Fruit fly (Drosophila melanogaster) whole organism, embryonic: Measurements from ENCODE around the gene Aatf.

Experiments
- Aef1 ChIP-seq: fragments of 200-800 bp; sonication (Bioruptor generic); IDR thresholded peaks from 3 replicates; pipeline ENCODE4 v1.3.6; 2022; ENCODE audit warnings: missing biosample characterization, missing genetic modification characterization
- Atf3 ChIP-seq: fragments of 200-800 bp; sonication (Bioruptor generic); optimal IDR thresholded peaks from 3 replicates; lab custom pipeline; 2016; ENCODE audit warnings: missing biosample characterization, missing genetic modification characterization
- Atf6 ChIP-seq: fragments of 200-800 bp; sonication (Bioruptor generic); IDR thresholded peaks from 2 replicates; pipeline ENCODE4 v1.3.6; 2022; ENCODE audit warnings: missing biosample characterization, missing genetic modification characterization
- BEAF-32 ChIP-seq: fragments of 200-800 bp; sonication (Bioruptor generic); optimal IDR thresholded peaks from 3 replicates; lab custom pipeline; 2017; ENCODE audit warnings: missing biosample characterization, missing genetic modification characterization, mild to moderate bottlenecking, moderate library complexity, missing genetic modification reagents
- CG10321 ChIP-seq: fragments of 200-800 bp; sonication (Bioruptor generic); IDR thresholded peaks from 2 replicates; pipeline ENCODE4 v1.3.6; 2022; ENCODE audit warnings: missing biosample characterization, missing genetic modification characterization
- CG12071 ChIP-seq: fragments of 200-800 bp; sonication (Bioruptor generic); optimal IDR thresholded peaks from 3 replicates; lab custom pipeline; 2018; ENCODE audit warnings: missing biosample characterization, mild to moderate bottlenecking, missing genetic modification characterization
- CG12769 ChIP-seq: fragments of 200-800 bp; sonication (Bioruptor generic); optimal IDR thresholded peaks from 2 replicates; lab custom pipeline; 2019; ENCODE audit warnings: missing biosample characterization, mild to moderate bottlenecking, missing genetic modification characterization, moderate library complexity
- CG14965 ChIP-seq: fragments of 200-800 bp; sonication (Bioruptor generic); optimal IDR thresholded peaks from 2 replicates; lab custom pipeline; 2016; ENCODE audit warnings: missing biosample characterization, missing genetic modification characterization, borderline replicate concordance
- CG15269 ChIP-seq: fragments of 200-800 bp; sonication (Bioruptor generic); optimal IDR thresholded peaks from 2 replicates; lab custom pipeline; 2018; ENCODE audit warnings: missing biosample characterization, mild to moderate bottlenecking, missing genetic modification characterization, moderate library complexity
- CG15514 ChIP-seq: fragments of 200-800 bp; sonication (Bioruptor generic); optimal IDR thresholded peaks from 3 replicates; lab custom pipeline; 2017; ENCODE audit warnings: missing biosample characterization, missing genetic modification characterization, mild to moderate bottlenecking, moderate library complexity, missing genetic modification reagents
- CG16813 ChIP-seq: fragments of 200-800 bp; sonication (Bioruptor generic); IDR thresholded peaks from 3 replicates; pipeline ENCODE4 v1.3.6; 2022; ENCODE audit warnings: missing biosample characterization, missing genetic modification characterization; ENCODE audit not compliant: partially characterized antibody
- CG17912 ChIP-seq: fragments of 200-800 bp; sonication (Bioruptor generic); optimal IDR thresholded peaks from 2 replicates; lab custom pipeline; 2018; ENCODE audit warnings: missing biosample characterization, mild to moderate bottlenecking, missing genetic modification characterization
- CG18599 ChIP-seq: fragments of 200-800 bp; sonication (Bioruptor generic); optimal IDR thresholded peaks from 3 replicates; lab custom pipeline; 2017; ENCODE audit warnings: missing biosample characterization, missing genetic modification characterization, mild to moderate bottlenecking, moderate library complexity, missing genetic modification reagents
- CG30403 ChIP-seq: fragments of 200-800 bp; sonication (Bioruptor generic); optimal IDR thresholded peaks from 3 replicates; lab custom pipeline; 2016; ENCODE audit warnings: missing biosample characterization, missing genetic modification characterization
- CG3407 ChIP-seq: fragments of 200-800 bp; sonication (Bioruptor generic); optimal IDR thresholded peaks from 2 replicates; lab custom pipeline; 2018; ENCODE audit warnings: missing biosample characterization, mild to moderate bottlenecking, missing genetic modification characterization
- CG3838 ChIP-seq: fragments of 200-800 bp; sonication (Bioruptor generic); optimal IDR thresholded peaks from 3 replicates; lab custom pipeline; 2016; ENCODE audit warnings: missing biosample characterization, missing genetic modification characterization
- CG43689 ChIP-seq: fragments of 200-800 bp; sonication (Bioruptor generic); IDR thresholded peaks from 2 replicates; pipeline ENCODE4 v1.3.6; 2022; ENCODE audit warnings: missing biosample characterization, missing genetic modification characterization
- CG5953 ChIP-seq: fragments of 200-800 bp; sonication (Bioruptor generic); IDR thresholded peaks from 2 replicates; pipeline ENCODE4 v1.3.6; 2022; ENCODE audit warnings: missing biosample characterization, missing genetic modification characterization
- CG6272 ChIP-seq: fragments of 200-800 bp; sonication (Bioruptor generic); IDR thresholded peaks from 2 replicates; pipeline ENCODE4 v1.3.6; 2022; ENCODE audit warnings: missing biosample characterization, missing genetic modification characterization
- Dad ChIP-seq: fragments of 200-800 bp; sonication (Bioruptor generic); optimal IDR thresholded peaks from 3 replicates; lab custom pipeline; 2016; ENCODE audit warnings: missing biosample characterization, missing genetic modification characterization
- Deaf1 ChIP-seq: fragments of 200-800 bp; optimal IDR thresholded peaks from 3 replicates; lab custom pipeline; 2019; ENCODE audit warnings: missing biosample characterization, mild to moderate bottlenecking, missing genetic modification characterization, moderate library complexity
- Dip3 ChIP-seq: fragments of 200-800 bp; sonication (Bioruptor generic); optimal IDR thresholded peaks from 3 replicates; lab custom pipeline; 2016; ENCODE audit warnings: missing biosample characterization, missing genetic modification characterization
- Elba2 ChIP-seq: fragments of 200-800 bp; sonication (Bioruptor generic); optimal IDR thresholded peaks from 3 replicates; lab custom pipeline; 2016; ENCODE audit warnings: missing biosample characterization, missing genetic modification characterization
- Lhr ChIP-seq: fragments of 200-800 bp; sonication (Bioruptor generic); optimal IDR thresholded peaks from 3 replicates; lab custom pipeline; 2017; ENCODE audit warnings: mild to moderate bottlenecking, missing biosample characterization, missing genetic modification reagents, missing genetic modification characterization
- MBD-R2 ChIP-seq: fragments of 200-800 bp; sonication (Bioruptor generic); IDR thresholded peaks from 2 replicates; pipeline ENCODE4 v1.3.6; 2022; ENCODE audit warnings: missing biosample characterization, missing genetic modification characterization
- Med ChIP-seq: fragments of 200-800 bp; sonication (Bioruptor generic); peaks from one replicate; lab custom pipeline; 2016; ENCODE audit warnings: missing biosample characterization, missing genetic modification characterization, mild to moderate bottlenecking, inconsistent platforms, moderate library complexity
- Meics ChIP-seq: fragments of 200-800 bp; sonication (Bioruptor generic); optimal IDR thresholded peaks from 2 replicates; lab custom pipeline; 2017; ENCODE audit warnings: missing biosample characterization, mild to moderate bottlenecking, missing genetic modification characterization
- NC2β ChIP-seq: fragments of 200-800 bp; sonication (Bioruptor generic); optimal IDR thresholded peaks from 2 replicates; lab custom pipeline; 2016; ENCODE audit warnings: missing biosample characterization, missing genetic modification characterization
- NfI ChIP-seq: fragments of 200-800 bp; sonication (Bioruptor generic); optimal IDR thresholded peaks from 3 replicates; lab custom pipeline; 2018; ENCODE audit warnings: missing biosample characterization, mild to moderate bottlenecking, missing genetic modification characterization, moderate library complexity
- Ptx1 ChIP-seq: fragments of 200-800 bp; sonication (Bioruptor generic); IDR thresholded peaks from 2 replicates; pipeline ENCODE4 v1.3.6; 2022; ENCODE audit warnings: missing biosample characterization, missing genetic modification characterization
- Ravus ChIP-seq: fragments of 200-800 bp; sonication (Bioruptor generic); IDR thresholded peaks from 2 replicates; pipeline ENCODE4 v1.3.6; 2022; ENCODE audit warnings: missing biosample characterization, missing genetic modification characterization
- Scr ChIP-seq: fragments of 200-800 bp; sonication (Bioruptor generic); IDR thresholded peaks from 2 replicates; pipeline ENCODE4 v1.3.6; 2022; ENCODE audit warnings: missing biosample characterization, missing genetic modification characterization; ENCODE audit not compliant: partially characterized antibody
- Taf1 ChIP-seq: fragments of 200-800 bp; sonication (Bioruptor generic); IDR thresholded peaks from 2 replicates; pipeline ENCODE4 v1.3.6; 2022; ENCODE audit warnings: missing biosample characterization, missing genetic modification characterization
- aop ChIP-seq: fragments of 200-800 bp; sonication (Bioruptor generic); IDR thresholded peaks from 2 replicates; pipeline ENCODE4 v1.3.6; 2022; ENCODE audit warnings: missing biosample characterization, missing genetic modification characterization
- bbx ChIP-seq: fragments of 200-800 bp; sonication (Bioruptor generic); IDR thresholded peaks from 2 replicates; pipeline ENCODE4 v1.3.6; 2022; ENCODE audit warnings: missing biosample characterization, missing genetic modification characterization; ENCODE audit not compliant: partially characterized antibody
- br ChIP-seq: fragments of >200 bp; optimal IDR thresholded peaks from 2 replicates; lab custom pipeline; 2017
- chn ChIP-seq: fragments of 200-800 bp; sonication (Bioruptor generic); optimal IDR thresholded peaks from 2 replicates; lab custom pipeline; 2016; ENCODE audit warnings: missing biosample characterization, missing genetic modification characterization
- crol ChIP-seq: fragments of 200-800 bp; sonication (Bioruptor generic); IDR thresholded peaks from 2 replicates; pipeline ENCODE4 v1.3.6; 2022; ENCODE audit warnings: missing biosample characterization, missing genetic modification characterization
- emc ChIP-seq: fragments of 200-800 bp; sonication (Bioruptor generic); optimal IDR thresholded peaks from 2 replicates; lab custom pipeline; 2016; ENCODE audit warnings: missing biosample characterization, missing genetic modification characterization
- eve ChIP-seq, 2 experiments: fragments of >200 bp; optimal IDR thresholded peaks; 2 replicates each; lab custom pipeline; 2017; ENCODE audit warnings: missing biosample characterization in 2 of 2, missing genetic modification characterization in 2 of 2
- fu2 ChIP-seq: fragments of 200-800 bp; sonication (Bioruptor generic); optimal IDR thresholded peaks from 2 replicates; lab custom pipeline; 2016; ENCODE audit warnings: missing biosample characterization, missing genetic modification characterization
- grn ChIP-seq: fragments of 200-800 bp; sonication (Bioruptor generic); optimal IDR thresholded peaks from 3 replicates; lab custom pipeline; 2017; ENCODE audit warnings: missing biosample characterization, missing genetic modification characterization
- gt ChIP-seq: fragments of 200-800 bp; sonication (Bioruptor generic); IDR thresholded peaks from 2 replicates; pipeline ENCODE4 v1.3.6; 2022; ENCODE audit warnings: missing biosample characterization, missing genetic modification characterization
- jigr1 ChIP-seq: fragments of 200-800 bp; sonication (Bioruptor generic); IDR thresholded peaks from 3 replicates; pipeline ENCODE4 v1.3.6; 2022; ENCODE audit warnings: missing biosample characterization, missing genetic modification characterization
- kah ChIP-seq: fragments of 200-800 bp; sonication (Bioruptor generic); optimal IDR thresholded peaks from 2 replicates; lab custom pipeline; 2018; ENCODE audit warnings: missing biosample characterization, mild to moderate bottlenecking, missing genetic modification characterization
- lmd ChIP-seq: fragments of 200-800 bp; sonication (Bioruptor generic); IDR thresholded peaks from 2 replicates; pipeline ENCODE4 v1.3.6; 2022; ENCODE audit warnings: missing biosample characterization, missing genetic modification characterization
- oc ChIP-seq: fragments of 200-800 bp; sonication (Bioruptor generic); optimal IDR thresholded peaks from 2 replicates; lab custom pipeline; 2018; ENCODE audit warnings: missing biosample characterization, mild to moderate bottlenecking, missing genetic modification characterization, moderate library complexity
- pfk ChIP-seq: fragments of 200-800 bp; sonication (Bioruptor generic); optimal IDR thresholded peaks from 2 replicates; lab custom pipeline; 2018; ENCODE audit warnings: missing biosample characterization, mild to moderate bottlenecking, missing genetic modification characterization, moderate library complexity
- psq ChIP-seq: fragments of 200-800 bp; sonication (Bioruptor generic); optimal IDR thresholded peaks from 2 replicates; lab custom pipeline; 2017; ENCODE audit warnings: missing biosample characterization, missing genetic modification characterization
- pum ChIP-seq: fragments of 200-800 bp; sonication (Bioruptor generic); optimal IDR thresholded peaks from 2 replicates; lab custom pipeline; 2016; ENCODE audit warnings: missing biosample characterization, missing genetic modification characterization
- sisA ChIP-seq: fragments of 200-800 bp; sonication (Bioruptor generic); IDR thresholded peaks from 2 replicates; pipeline ENCODE4 v1.3.6; 2022; ENCODE audit warnings: missing biosample characterization, missing genetic modification characterization
- vnd ChIP-seq: fragments of 200-800 bp; sonication (Bioruptor generic); IDR thresholded peaks from 3 replicates; pipeline ENCODE4 v1.3.6; 2022; ENCODE audit warnings: missing biosample characterization, missing genetic modification characterization; ENCODE audit not compliant: partially characterized antibody

Gene Aatf

DNA sequence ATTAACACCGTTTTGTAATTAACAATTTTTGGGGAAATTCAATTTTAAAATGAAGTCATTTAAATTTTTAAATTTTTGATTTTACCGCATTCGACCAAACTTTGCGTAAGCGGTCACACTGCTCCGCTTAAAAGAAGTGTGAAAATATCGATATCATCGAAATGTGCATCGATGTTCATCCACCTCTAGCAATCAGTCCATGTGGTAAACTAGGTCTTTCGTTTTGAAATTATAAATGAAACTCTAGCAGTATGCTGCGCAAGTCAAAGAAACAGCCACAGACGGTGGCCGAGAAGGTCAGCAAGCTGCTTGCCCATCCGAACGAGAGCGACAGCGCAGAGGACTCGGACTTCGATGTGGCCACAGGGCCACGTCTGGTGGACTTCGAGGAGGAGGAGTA, at the start of gene Aatf (continued):
- TF ChIP-seq Med (GFP tag; lab: Kevin White, UChicago) (peak; percentile 81), CG10321 (no peak), gt (no peak), Ravus (no peak), Atf6 (GFP tag; lab: Robert Waterston, UW) (0 out of 2 replicates have a peak, but pooled peaks have one; percentile 33), Dad (GFP tag; lab: Kevin White, UChicago) (no peak), CG43689 (GFP tag; lab: Robert Waterston, UW) (no peak), Lhr (GFP tag; lab: Kevin White, UChicago) (peak; percentile 24), Scr (peak; percentile 83), CG30403 (GFP tag; lab: Kevin White, UChicago) (no peak), CG14965 (no peak), CG17912 (GFP tag; lab: Kevin White, UChicago) (no peak), grn (GFP tag; lab: Kevin White, UChicago) (no peak), Ptx1 (GFP tag; lab: Robert Waterston, UW) (no peak), NfI (GFP tag; lab: Kevin White, UChicago) (no peak), Aef1 (GFP tag; lab: Robert Waterston, UW) (no peak), BEAF-32 (GFP tag; lab: Kevin White, UChicago) (peak; percentile 88), br (lab: Kevin White, UChicago) (no peak), CG12071 (GFP tag; lab: Kevin White, UChicago) (no peak), bbx (peak; percentile 83), Atf3 (GFP tag; lab: Kevin White, UChicago) (no peak), CG3407 (GFP tag; lab: Kevin White, UChicago) (no peak), psq (GFP tag; lab: Kevin White, UChicago) (no peak), fu2 (GFP tag; lab: Kevin White, UChicago) (no peak), crol (GFP tag; lab: Robert Waterston, UW) (no peak), lmd (GFP tag; lab: Robert Waterston, UW) (no peak), chn (GFP tag; lab: Kevin White, UChicago) (no peak), Meics (no peak), Deaf1 (tag; lab: Kevin White, UChicago) (no peak), jigr1 (GFP tag; lab: Robert Waterston, UW) (no peak), Elba2 (GFP tag; lab: Kevin White, UChicago) (no peak), oc (tag; lab: Kevin White, UChicago) (no peak), CG5953 (GFP tag; lab: Robert Waterston, UW) (no peak), CG15514 (GFP tag; lab: Kevin White, UChicago) (peak; percentile 71), emc (GFP tag; lab: Kevin White, UChicago) (no peak), CG18599 (GFP tag; lab: Kevin White, UChicago) (no peak), vnd (peak; percentile 64), Dip3 (GFP tag; lab: Kevin White, UChicago) (no peak), aop (no peak), pfk (GFP tag; lab: Kevin White, UChicago) (no peak), kah (GFP tag; lab: Kevin White, UChicago) (no peak), CG12769 (tag; lab: Kevin White, UChicago) (no peak), sisA (no peak), eve (GFP tag; optimal IDR thresholded peaks at IDR 0.05; lab: Kevin White, UChicago) (no peak), CG15269 (tag; lab: Kevin White, UChicago) (no peak), CG6272 (GFP tag; lab: Robert Waterston, UW) (no peak), CG3838 (GFP tag; lab: Kevin White, UChicago) (no peak), CG16813 (GFP tag; lab: Robert Waterston, UW) (peak; percentile 79), MBD-R2 (GFP tag; lab: Robert Waterston, UW) (peak; percentile 84), Taf1 (GFP tag; lab: Robert Waterston, UW) (no peak), NC2β (GFP tag; lab: Kevin White, UChicago) (no peak), pum (GFP tag; lab: Kevin White, UChicago) (no peak)
